Fruit fly (Drosophila melanogaster) whole organism, embryonic: ENCODE results near the gene Jhbp13.
A peak's percentile ranks its signal among the peaks of the same experiment; 100 is the strongest.

Experiments used
- Awh ChIP-seq: fragments of 200-800 bp; sonication (Bioruptor generic); IDR thresholded peaks from 2 replicates; pipeline ENCODE4, ENCODE4 v1.3.6; 2022; ENCODE audit warnings: missing biosample characterization, missing genetic modification characterization
- Bgb ChIP-seq: fragments of 200-800 bp; sonication (Bioruptor generic); IDR thresholded peaks from 2 replicates; pipeline ENCODE4 v1.3.6; 2022; ENCODE audit warnings: missing biosample characterization, missing genetic modification characterization; ENCODE audit not compliant: partially characterized antibody
- CG10147 ChIP-seq: fragments of 200-800 bp; sonication (Bioruptor generic); optimal IDR thresholded peaks from 2 replicates; lab custom pipeline; 2019; ENCODE audit warnings: missing biosample characterization, mild to moderate bottlenecking, missing genetic modification characterization, moderate library complexity
- CG10267 ChIP-seq: fragments of 200-800 bp; sonication (Bioruptor generic); optimal IDR thresholded peaks from 2 replicates; lab custom pipeline; 2018; ENCODE audit warnings: missing biosample characterization, mild to moderate bottlenecking, missing genetic modification characterization, moderate library complexity
- CG10979 ChIP-seq: fragments of 200-800 bp; sonication (Bioruptor generic); optimal IDR thresholded peaks from 2 replicates; lab custom pipeline; 2018; ENCODE audit warnings: missing biosample characterization, mild to moderate bottlenecking, missing genetic modification characterization, moderate library complexity
- CG12942 ChIP-seq: fragments of 200-800 bp; sonication (Bioruptor generic); optimal IDR thresholded peaks from 3 replicates; lab custom pipeline; 2016; ENCODE audit warnings: missing biosample characterization, missing genetic modification characterization
- CG1602 ChIP-seq: fragments of 200-800 bp; sonication (Bioruptor generic); optimal IDR thresholded peaks from 3 replicates; lab custom pipeline; 2016; ENCODE audit warnings: missing biosample characterization, missing genetic modification characterization
- CG16815 ChIP-seq: fragments of 200-800 bp; sonication (Bioruptor generic); optimal IDR thresholded peaks from 3 replicates; lab custom pipeline; 2017; ENCODE audit warnings: missing biosample characterization, mild to moderate bottlenecking, missing genetic modification characterization
- CG17612 ChIP-seq: fragments of 200-800 bp; sonication (Bioruptor generic); IDR thresholded peaks from 2 replicates; pipeline ENCODE4 v1.3.6; 2022; ENCODE audit warnings: missing biosample characterization, missing genetic modification characterization
- CG2120 ChIP-seq: fragments of 200-800 bp; sonication (Bioruptor generic); optimal IDR thresholded peaks from 3 replicates; lab custom pipeline; 2016; ENCODE audit warnings: missing biosample characterization, missing genetic modification characterization
- CG30020 ChIP-seq: fragments of 200-800 bp; optimal IDR thresholded peaks from 2 replicates; lab custom pipeline; 2019; ENCODE audit warnings: missing biosample characterization, mild to moderate bottlenecking, missing genetic modification characterization, moderate library complexity
- CG3065 ChIP-seq: fragments of 200-800 bp; sonication (Bioruptor generic); optimal IDR thresholded peaks from 2 replicates; lab custom pipeline; 2016; ENCODE audit warnings: missing biosample characterization, missing genetic modification characterization
- CG3281 ChIP-seq: fragments of 200-800 bp; sonication (Bioruptor generic); optimal IDR thresholded peaks from 3 replicates; lab custom pipeline; 2017; ENCODE audit warnings: missing biosample characterization, mild to moderate bottlenecking, missing genetic modification characterization
- CG3407 ChIP-seq: fragments of 200-800 bp; sonication (Bioruptor generic); optimal IDR thresholded peaks from 2 replicates; lab custom pipeline; 2018; ENCODE audit warnings: missing biosample characterization, mild to moderate bottlenecking, missing genetic modification characterization
- CG3995 ChIP-seq: fragments of 200-800 bp; sonication (Bioruptor generic); optimal IDR thresholded peaks from 3 replicates; lab custom pipeline; 2016; ENCODE audit warnings: missing biosample characterization, missing genetic modification characterization
- CG4282 ChIP-seq: fragments of 200-800 bp; sonication (Bioruptor generic); optimal IDR thresholded peaks from 2 replicates; lab custom pipeline; 2016; ENCODE audit warnings: missing biosample characterization, missing genetic modification characterization
- CG4820 ChIP-seq: fragments of 200-800 bp; sonication (Bioruptor generic); optimal IDR thresholded peaks from 3 replicates; lab custom pipeline; 2016; ENCODE audit warnings: missing biosample characterization, missing genetic modification characterization
- CG4854 ChIP-seq: fragments of 200-800 bp; sonication (Bioruptor generic); optimal IDR thresholded peaks from 2 replicates; lab custom pipeline; 2016; ENCODE audit warnings: missing biosample characterization, missing genetic modification characterization, inconsistent platforms
- CG6689 ChIP-seq: fragments of 200-800 bp; sonication (Bioruptor generic); IDR thresholded peaks from 2 replicates; pipeline ENCODE4 v1.3.6; 2022; ENCODE audit warnings: missing biosample characterization, missing genetic modification characterization
- CG7839 ChIP-seq: fragments of 200-800 bp; sonication (Bioruptor generic); optimal IDR thresholded peaks from 3 replicates; lab custom pipeline; 2018; ENCODE audit warnings: missing biosample characterization, mild to moderate bottlenecking, missing genetic modification characterization, moderate library complexity
- CG8388 ChIP-seq: fragments of 200-800 bp; sonication (Bioruptor generic); optimal IDR thresholded peaks from 2 replicates; lab custom pipeline; 2019; ENCODE audit warnings: missing biosample characterization, mild to moderate bottlenecking, missing genetic modification characterization, moderate library complexity
- CkIIα-i1 ChIP-seq: fragments of 200-800 bp; sonication (Bioruptor generic); IDR thresholded peaks from 2 replicates; pipeline ENCODE4 v1.3.6; 2022; ENCODE audit warnings: missing biosample characterization, missing genetic modification characterization
- Dad ChIP-seq: fragments of 200-800 bp; sonication (Bioruptor generic); optimal IDR thresholded peaks from 3 replicates; lab custom pipeline; 2016; ENCODE audit warnings: missing biosample characterization, missing genetic modification characterization
- Ets65A ChIP-seq: fragments of 200-800 bp; sonication (Bioruptor generic); peaks from one replicate; lab custom pipeline; 2016; ENCODE audit warnings: missing biosample characterization, missing genetic modification characterization
- HmgZ ChIP-seq: fragments of 200-800 bp; sonication (Bioruptor generic); optimal IDR thresholded peaks from 2 replicates; lab custom pipeline; 2018; ENCODE audit warnings: missing biosample characterization, mild to moderate bottlenecking, missing genetic modification characterization
- Mes4 ChIP-seq: fragments of 200-800 bp; sonication (Bioruptor generic); optimal IDR thresholded peaks from 2 replicates; lab custom pipeline; 2016; ENCODE audit warnings: missing biosample characterization, missing genetic modification characterization
- Nf-YA ChIP-seq: fragments of 200-800 bp; sonication (Bioruptor generic); IDR thresholded peaks from 2 replicates; pipeline ENCODE4 v1.3.6; 2022; ENCODE audit warnings: missing biosample characterization, missing genetic modification characterization
- Nf-YB ChIP-seq: fragments of 200-800 bp; sonication (Bioruptor generic); optimal IDR thresholded peaks from 3 replicates; lab custom pipeline; 2019; ENCODE audit warnings: missing biosample characterization, mild to moderate bottlenecking, missing genetic modification characterization, moderate library complexity
- Sox102F ChIP-seq: fragments of 200-800 bp; sonication (Bioruptor generic); optimal IDR thresholded peaks from 2 replicates; lab custom pipeline; 2018; ENCODE audit warnings: missing biosample characterization, mild to moderate bottlenecking, missing genetic modification characterization, moderate library complexity
- caup ChIP-seq: fragments of 200-800 bp; sonication (Bioruptor generic); optimal IDR thresholded peaks from 3 replicates; lab custom pipeline; 2017; ENCODE audit warnings: missing biosample characterization, mild to moderate bottlenecking, missing genetic modification characterization, moderate library complexity; ENCODE audit not compliant: severe bottlenecking
- chif ChIP-seq, 2 experiments: fragments of 200-800 bp; sonication (Bioruptor generic); optimal IDR thresholded peaks; 3 replicates each; lab custom pipeline; 2016; ENCODE audit warnings: missing biosample characterization in 2 of 2, missing genetic modification characterization in 2 of 2
- corto ChIP-seq: fragments of 200-800 bp; sonication (Bioruptor generic); optimal IDR thresholded peaks from 2 replicates; lab custom pipeline; 2016; ENCODE audit warnings: missing biosample characterization, mild to moderate bottlenecking, missing genetic modification characterization, moderate library complexity
- crc ChIP-seq: fragments of 200-800 bp; sonication (Bioruptor generic); optimal IDR thresholded peaks from 2 replicates; lab custom pipeline; 2016; ENCODE audit warnings: missing biosample characterization, missing genetic modification characterization
- ems ChIP-seq: fragments of 200-800 bp; sonication (Bioruptor generic); optimal IDR thresholded peaks from 3 replicates; lab custom pipeline; 2016; ENCODE audit warnings: missing biosample characterization, missing genetic modification characterization
- gro ChIP-seq: fragments of 200-800 bp; sonication (Bioruptor generic); optimal IDR thresholded peaks from 2 replicates; lab custom pipeline; 2016; ENCODE audit warnings: missing biosample characterization, missing genetic modification characterization
- jumu ChIP-seq: fragments of 200-800 bp; sonication (Bioruptor generic); optimal IDR thresholded peaks from 3 replicates; lab custom pipeline; 2016; ENCODE audit warnings: missing biosample characterization, missing genetic modification characterization
- maf-S ChIP-seq: fragments of 200-800 bp; sonication (Bioruptor generic); optimal IDR thresholded peaks from 2 replicates; lab custom pipeline; 2016; ENCODE audit warnings: missing biosample characterization, missing genetic modification characterization
- nerfin-2 ChIP-seq: fragments of 200-800 bp; sonication (Bioruptor generic); IDR thresholded peaks from 2 replicates; pipeline ENCODE4 v1.3.6; 2022; ENCODE audit warnings: missing biosample characterization, missing genetic modification characterization; ENCODE audit not compliant: partially characterized antibody
- onecut ChIP-seq: fragments of 200-800 bp; sonication (Bioruptor generic); IDR thresholded peaks from 2 replicates; pipeline ENCODE4 v1.3.6; 2022; ENCODE audit warnings: missing biosample characterization, missing genetic modification characterization
- p53 ChIP-seq: fragments of 200-800 bp; sonication (Bioruptor generic); optimal IDR thresholded peaks from 2 replicates; lab custom pipeline; 2016; ENCODE audit warnings: missing biosample characterization, missing genetic modification characterization
- pb ChIP-seq: fragments of 200-800 bp; sonication (Bioruptor generic); optimal IDR thresholded peaks from 3 replicates; lab custom pipeline; 2016; ENCODE audit warnings: missing biosample characterization, missing genetic modification characterization
- pnt ChIP-seq: fragments of 200-800 bp; sonication (Bioruptor generic); optimal IDR thresholded peaks from 3 replicates; lab custom pipeline; 2016; ENCODE audit warnings: missing biosample characterization, missing genetic modification characterization
- repo ChIP-seq: fragments of 200-800 bp; sonication (Bioruptor generic); optimal IDR thresholded peaks from 2 replicates; lab custom pipeline; 2016; ENCODE audit warnings: missing biosample characterization, missing genetic modification characterization
- row ChIP-seq: fragments of 200-800 bp; sonication (Bioruptor generic); IDR thresholded peaks from 3 replicates; pipeline ENCODE4 v1.3.6; 2022; ENCODE audit warnings: missing biosample characterization, missing genetic modification characterization
- salm ChIP-seq: fragments of 200-800 bp; sonication (Bioruptor generic); optimal IDR thresholded peaks from 2 replicates; lab custom pipeline; 2018; ENCODE audit warnings: missing biosample characterization, mild to moderate bottlenecking, missing genetic modification characterization
- sima ChIP-seq: fragments of 200-800 bp; sonication (Bioruptor generic); optimal IDR thresholded peaks from 2 replicates; lab custom pipeline; 2016; ENCODE audit warnings: missing biosample characterization, missing genetic modification characterization
- slou ChIP-seq: fragments of 200-800 bp; sonication (Bioruptor generic); optimal IDR thresholded peaks from 3 replicates; lab custom pipeline; 2016; ENCODE audit warnings: missing biosample characterization, missing genetic modification characterization
- sr ChIP-seq: fragments of 200-800 bp; sonication (Bioruptor generic); IDR thresholded peaks from 3 replicates; pipeline ENCODE4 v1.3.6; 2022; ENCODE audit warnings: missing biosample characterization, missing genetic modification characterization
- zen ChIP-seq: fragments of 200-800 bp; sonication (Bioruptor generic); optimal IDR thresholded peaks from 3 replicates; lab custom pipeline; 2018; ENCODE audit warnings: missing biosample characterization, mild to moderate bottlenecking, missing genetic modification characterization, moderate library complexity
- zfh2 ChIP-seq: fragments of 200-800 bp; sonication (Bioruptor generic); optimal IDR thresholded peaks from 2 replicates; lab custom pipeline; 2016; ENCODE audit warnings: missing biosample characterization, missing genetic modification characterization

The Jhbp13 gene

DNA sequence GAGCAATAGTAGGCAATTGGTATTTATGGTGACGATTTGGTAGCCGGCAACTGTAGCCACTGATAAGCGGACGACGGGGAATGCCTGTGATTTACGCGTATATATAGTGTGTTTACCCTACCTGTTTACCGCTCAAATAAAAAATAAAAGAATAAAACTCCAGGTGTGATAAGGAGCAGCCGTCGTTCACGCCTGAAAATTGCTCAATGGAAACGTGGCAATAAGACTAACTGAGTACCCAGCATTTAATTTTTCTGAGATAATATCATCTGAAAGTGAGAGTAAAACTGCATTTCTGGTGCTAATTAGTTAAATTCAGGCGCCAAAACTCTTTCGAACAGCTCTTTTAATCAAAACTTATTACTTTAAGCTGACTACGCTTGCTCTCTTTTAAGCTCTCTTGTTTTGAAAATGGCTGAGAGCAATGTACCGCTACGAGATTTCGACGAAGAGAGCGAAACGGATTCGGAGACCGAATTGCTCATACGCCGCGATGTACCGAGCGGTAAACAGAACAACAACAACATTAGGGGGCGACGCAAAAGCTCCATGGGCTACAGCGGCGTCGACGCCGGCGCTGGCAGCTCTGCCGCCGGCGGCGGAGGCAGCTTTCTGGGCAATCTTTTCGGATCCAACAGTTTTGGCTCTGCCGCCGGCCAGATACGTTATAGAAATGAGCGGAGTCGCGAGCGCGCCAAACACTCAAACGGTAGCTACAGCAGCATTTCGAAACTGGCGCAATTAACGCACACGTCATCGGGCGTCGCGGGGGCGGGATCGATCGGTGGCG, 50.7 kb downstream of the Jhbp13 start (continued):
- TF ChIP-seq CG4854 (GFP tag; lab: Kevin White, UChicago) (peak; percentile 30), CG3281 (GFP tag; lab: Kevin White, UChicago) (peak; percentile 90), CG30020 (no peak), caup (GFP tag; lab: Kevin White, UChicago) (peak; percentile 84), maf-S (GFP tag; lab: Kevin White, UChicago) (peak; percentile 62), CG2120 (GFP tag; lab: Kevin White, UChicago) (no peak), crc (peak; percentile 33), Mes4 (GFP tag; lab: Kevin White, UChicago) (peak; percentile 50), Nf-YB (GFP tag; lab: Kevin White, UChicago) (peak; percentile 67), pnt (GFP tag; lab: Kevin White, UChicago) (no peak), Sox102F (GFP tag; lab: Kevin White, UChicago) (peak; percentile 72), CG10147 (GFP tag; lab: Kevin White, UChicago) (peak; percentile 72), sima (no peak), Ets65A (no peak), jumu (GFP tag; lab: Kevin White, UChicago) (no peak), CG12942 (no peak), row (GFP tag; lab: Robert Waterston, UW) (no peak; the same call in 2 of the 3 replicates), salm (tag; lab: Kevin White, UChicago) (peak; percentile 88), zfh2 (no peak), slou (GFP tag; lab: Kevin White, UChicago) (no peak), CkIIα-i1 (no peak), CG10979 (tag; lab: Kevin White, UChicago) (peak; percentile 28), gro (peak; percentile 92), CG10267 (tag; lab: Kevin White, UChicago) (no peak), CG3407 (GFP tag; lab: Kevin White, UChicago) (peak; percentile 89), repo (peak; percentile 34), CG6689 (GFP tag; lab: Robert Waterston, UW) (no peak), CG4820 (GFP tag; lab: Kevin White, UChicago) (no peak), sr (peak; percentile 77), pb (GFP tag; lab: Kevin White, UChicago) (peak; percentile 49), CG17612 (GFP tag; lab: Robert Waterston, UW) (no peak), CG8388 (GFP tag; lab: Kevin White, UChicago) (peak; percentile 50), CG3065 (no peak), zen (tag; lab: Kevin White, UChicago) (no peak), p53 (GFP tag; lab: Kevin White, UChicago) (peak; percentile 52), CG4282 (GFP tag; lab: Kevin White, UChicago) (no peak), Nf-YA (GFP tag; lab: Robert Waterston, UW) (peak; percentile 59; the same call in 1 of the 2 replicates), HmgZ (tag; lab: Kevin White, UChicago) (peak; percentile 70), nerfin-2 (no peak), CG7839 (tag; lab: Kevin White, UChicago) (peak; percentile 72), chif (GFP tag; optimal IDR thresholded peaks at IDR 0.05; lab: Kevin White, UChicago) (no peak), Awh (GFP tag; lab: Robert Waterston, UW) (peak; percentile 77), Bgb (GFP tag; lab: Robert Waterston, UW) (peak; percentile 73; the same call in 1 of the 2 replicates), corto (no peak), CG16815 (GFP tag; lab: Kevin White, UChicago) (no peak), Dad (peak; percentile 39), CG1602 (GFP tag; lab: Kevin White, UChicago) (peak; percentile 13), onecut (GFP tag; lab: Robert Waterston, UW) (peak; percentile 79), CG3995 (GFP tag; lab: Kevin White, UChicago) (no peak), ems (GFP tag; lab: Kevin White, UChicago) (peak; percentile 29)
